Worm (Caenorhabditis elegans) whole organism, L1 larva: ENCODE results near the gene twk-18.
A peak's percentile ranks its signal among the peaks of the same experiment; 100 is the strongest.

Experiments
- C16A3.4 ChIP-seq: fragments of 150-350 bp; optimal IDR thresholded peaks from 2 replicates; lab custom pipeline; 2014; ENCODE audit warnings: missing biosample characterization, missing genetic modification characterization
- C34B4.2 ChIP-seq: sonication (generic microtip); optimal IDR thresholded peaks from 2 replicates; lab custom pipeline; 2017; ENCODE audit warnings: mild to moderate bottlenecking, missing genetic modification characterization, missing compliant biosample characterization
- blmp-1 ChIP-seq: fragments of 150-350 bp; optimal IDR thresholded peaks from 2 replicates; lab custom pipeline; 2014; ENCODE audit warnings: missing biosample characterization, missing genetic modification characterization
- ceh-63 ChIP-seq: fragments of 200-800 bp; sonication (Bioruptor generic); optimal IDR thresholded peaks from 2 replicates; lab custom pipeline; 2018; ENCODE audit warnings: mild to moderate bottlenecking, missing genetic modification characterization, missing compliant biosample characterization
- ceh-8 ChIP-seq: fragments of 200-800 bp; sonication (Bioruptor generic); optimal IDR thresholded peaks from 2 replicates; lab custom pipeline; 2018; ENCODE audit warnings: mild to moderate bottlenecking, missing genetic modification characterization, moderate library complexity, missing compliant biosample characterization
- ceh-90 ChIP-seq: sonication (generic microtip); optimal IDR thresholded peaks from 2 replicates; lab custom pipeline; 2016; ENCODE audit warnings: missing genetic modification characterization, missing compliant biosample characterization
- dsc-1 ChIP-seq: sonication (generic microtip); optimal IDR thresholded peaks from 2 replicates; lab custom pipeline; 2016; ENCODE audit warnings: mild to moderate bottlenecking, missing genetic modification characterization, missing compliant biosample characterization
- egl-13 ChIP-seq: sonication (generic microtip); optimal IDR thresholded peaks from 2 replicates; lab custom pipeline; 2016; ENCODE audit warnings: missing genotype, missing genetic modification reagents, missing genetic modification characterization, missing compliant biosample characterization
- egl-27 ChIP-seq, 2 experiments: fragments of 150-350 bp in 1 of 2; sonication (generic microtip); optimal IDR thresholded peaks; 3 replicates each; lab custom pipeline; 2017 to 2018; ENCODE audit warnings: missing biosample characterization in 2 of 2, missing genetic modification characterization in 2 of 2, missing genetic modification reagents in 2 of 2
- ets-5 ChIP-seq: fragments of 200-800 bp; sonication (Bioruptor generic); IDR thresholded peaks from 2 replicates; pipeline ENCODE4 v1.3.6; 2022; ENCODE audit warnings: missing genetic modification characterization, missing compliant biosample characterization
- fkh-10 ChIP-seq: sonication (generic microtip); optimal IDR thresholded peaks from 2 replicates; lab custom pipeline; 2017; ENCODE audit warnings: missing biosample characterization, missing genetic modification reagents, missing genetic modification characterization
- fkh-8 ChIP-seq: sonication (generic microtip); optimal IDR thresholded peaks from 2 replicates; lab custom pipeline; 2016; ENCODE audit warnings: mild to moderate bottlenecking, missing genetic modification characterization, missing compliant biosample characterization
- jun-1 ChIP-seq: fragments of 150-350 bp; optimal IDR thresholded peaks from 2 replicates; lab custom pipeline; 2014; ENCODE audit warnings: missing biosample characterization, missing genetic modification reagents, missing genetic modification characterization
- lin-14 ChIP-seq: fragments of 200-800 bp; sonication (Bioruptor generic); optimal IDR thresholded peaks from 2 replicates; lab custom pipeline; 2018; ENCODE audit warnings: mild to moderate bottlenecking, missing genetic modification characterization, moderate library complexity, missing compliant biosample characterization
- lsy-2 ChIP-seq, 2 experiments: fragments of 150-350 bp; optimal IDR thresholded peaks; 2 replicates each; lab custom pipeline; 2014; ENCODE audit warnings: missing biosample characterization in 2 of 2, missing genetic modification characterization in 2 of 2
- mdl-1 ChIP-seq, 2 experiments: fragments of 150-350 bp; optimal IDR thresholded peaks; 2 replicates each; lab custom pipeline; 2014 to 2017; ENCODE audit warnings: missing biosample characterization in 2 of 2, missing genetic modification characterization in 2 of 2, inconsistent platforms in 1 of 2
- nhr-12 ChIP-seq: sonication (generic microtip); optimal IDR thresholded peaks from 2 replicates; lab custom pipeline; 2017; ENCODE audit warnings: missing biosample characterization, missing genetic modification characterization
- nhr-19 ChIP-seq: fragments of 200-800 bp; sonication (Bioruptor generic); conservative IDR thresholded peaks from 2 replicates; pipeline ENCODE4 v1.3.6; 2022; ENCODE audit warnings: missing genetic modification characterization, missing compliant biosample characterization
- nhr-20 ChIP-seq: sonication (generic microtip); optimal IDR thresholded peaks from 2 replicates; lab custom pipeline; 2016; ENCODE audit warnings: mild to moderate bottlenecking, missing genetic modification characterization, missing compliant biosample characterization
- nhr-28 ChIP-seq: fragments of 150-350 bp; optimal IDR thresholded peaks from 2 replicates; lab custom pipeline; 2014; ENCODE audit warnings: missing biosample characterization, missing genetic modification characterization
- nhr-71 ChIP-seq: sonication (generic microtip); optimal IDR thresholded peaks from 2 replicates; lab custom pipeline; 2016; ENCODE audit warnings: mild to moderate bottlenecking, missing genetic modification characterization, moderate library complexity, missing compliant biosample characterization
- nhr-77 ChIP-seq: fragments of 150-350 bp; optimal IDR thresholded peaks from 2 replicates; lab custom pipeline; 2014; ENCODE audit warnings: missing biosample characterization, missing genetic modification characterization
- nhr-90 ChIP-seq: sonication (generic microtip); optimal IDR thresholded peaks from 2 replicates; lab custom pipeline; 2016; ENCODE audit warnings: mild to moderate bottlenecking, missing genetic modification characterization, missing compliant biosample characterization; ENCODE audit not compliant: poor library complexity
- pax-3 ChIP-seq: fragments of 200-800 bp; sonication (Bioruptor generic); optimal IDR thresholded peaks from 2 replicates; lab custom pipeline; 2018; ENCODE audit warnings: mild to moderate bottlenecking, missing genetic modification characterization, moderate library complexity, missing compliant biosample characterization
- pqm-1 ChIP-seq: sonication (generic microtip); optimal IDR thresholded peaks from 3 replicates; lab custom pipeline; 2017; ENCODE audit warnings: missing biosample characterization, missing genetic modification characterization
- unc-130 ChIP-seq: fragments of 150-350 bp; optimal IDR thresholded peaks from 2 replicates; lab custom pipeline; 2017; ENCODE audit warnings: missing biosample characterization, missing genetic modification characterization, inconsistent platforms
- unc-30 ChIP-seq: sonication (generic microtip); optimal IDR thresholded peaks from 2 replicates; lab custom pipeline; 2017; ENCODE audit warnings: missing biosample characterization, missing genetic modification characterization
- unc-86 ChIP-seq: sonication (generic microtip); optimal IDR thresholded peaks from 2 replicates; lab custom pipeline; 2016; ENCODE audit warnings: missing genetic modification characterization, missing compliant biosample characterization
- vab-15 ChIP-seq: sonication (generic microtip); optimal IDR thresholded peaks from 2 replicates; lab custom pipeline; 2017; ENCODE audit warnings: missing genotype, mild to moderate bottlenecking, missing genetic modification characterization, missing compliant biosample characterization
- zip-4 ChIP-seq: fragments of 200-800 bp; sonication (Bioruptor generic); optimal IDR thresholded peaks from 2 replicates; lab custom pipeline; 2018; ENCODE audit warnings: mild to moderate bottlenecking, missing genetic modification characterization, moderate library complexity, missing compliant biosample characterization
- ztf-4 ChIP-seq: fragments of 150-350 bp; optimal IDR thresholded peaks from 2 replicates; lab custom pipeline; 2014; ENCODE audit warnings: missing biosample characterization, missing genetic modification characterization

twk-18 gene

DNA sequence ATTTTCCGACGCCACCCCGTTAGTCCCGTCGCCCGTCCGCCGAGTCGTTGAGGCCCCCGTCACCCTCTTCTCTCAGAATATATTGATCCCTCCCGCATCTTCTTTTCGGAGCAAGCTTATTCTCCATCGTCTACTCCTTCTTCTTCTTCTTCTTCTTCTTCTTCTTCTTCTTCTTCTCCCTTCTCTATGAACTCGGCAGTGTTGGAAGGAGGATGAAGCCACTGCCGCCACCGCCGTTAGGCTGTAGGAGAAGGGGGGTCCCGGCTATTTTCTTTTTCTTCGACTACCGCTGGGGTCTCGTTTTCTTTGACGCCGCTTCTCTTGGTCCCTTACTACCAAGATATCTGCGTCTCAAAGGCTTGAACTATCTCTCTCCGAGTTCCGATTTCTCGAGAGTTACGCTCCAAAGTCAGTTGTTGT is 7.6 kb downstream of the twk-18 start (continued):
- TF ChIP-seq dsc-1 (peak; percentile 40), nhr-19 (GFP tag; lab: Robert Waterston, UW) (peak; percentile 14; the same call in 1 of the 2 replicates), nhr-20 (peak; percentile 23), egl-13 (peak; percentile 49)

DNA sequence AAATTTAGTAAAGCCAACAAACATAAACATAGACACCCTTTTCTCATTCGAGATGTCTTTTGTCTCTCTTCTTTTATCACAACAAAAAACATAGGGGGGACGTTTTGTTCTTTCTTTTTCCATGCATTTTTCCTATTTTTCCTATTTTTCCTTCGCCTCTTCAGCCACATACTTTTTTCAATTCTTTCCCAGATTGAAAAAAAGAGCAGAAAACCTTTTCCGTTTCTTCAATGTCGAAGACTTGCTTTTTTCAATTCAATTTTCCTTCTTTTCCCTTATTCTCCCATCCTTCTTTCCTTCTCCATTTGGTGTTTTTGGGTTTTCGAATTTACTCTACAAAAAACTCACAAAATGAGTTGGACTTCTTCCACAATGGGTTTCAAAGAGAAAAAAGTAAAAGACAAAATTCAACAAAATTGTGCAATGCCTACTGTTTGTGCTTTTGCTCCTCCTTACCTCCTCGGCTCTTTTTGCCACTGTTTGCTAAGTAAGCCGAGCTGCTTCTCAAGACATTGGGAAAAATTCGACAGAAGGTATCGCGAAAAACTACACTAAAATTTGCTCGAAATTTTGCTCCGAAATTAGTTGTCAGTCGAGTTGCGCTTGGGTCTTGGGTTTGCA is 8.7 kb downstream of the twk-18 start:
- peak; percentile 89 for TF ChIP-seq fkh-10 (GFP tag; lab: Kevin White, UChicago)
- no peak for TF ChIP-seq egl-13
- TF ChIP-seq ceh-63 (GFP tag; lab: Kevin White, UChicago): no peak
- no peak for TF ChIP-seq C34B4.2 (tag; lab: Kevin White, UChicago)
- TF ChIP-seq lin-14 (GFP tag; lab: Kevin White, UChicago): peak; percentile 66
- TF ChIP-seq ztf-4 (tag; lab: Kevin White, UChicago): no peak
- TF ChIP-seq mdl-1 (tag; optimal IDR thresholded peaks at IDR 0.05; lab: Kevin White, UChicago): no peak
- no peak for TF ChIP-seq nhr-71
- TF ChIP-seq nhr-77: no peak
- TF ChIP-seq unc-30: no peak
- no peak for TF ChIP-seq zip-4 (GFP tag; lab: Kevin White, UChicago)
- no peak for TF ChIP-seq nhr-90 (tag; lab: Kevin White, UChicago)
- no peak for TF ChIP-seq nhr-19 (GFP tag; lab: Robert Waterston, UW)
- TF ChIP-seq, all 84 proteins: peak for 2

DNA sequence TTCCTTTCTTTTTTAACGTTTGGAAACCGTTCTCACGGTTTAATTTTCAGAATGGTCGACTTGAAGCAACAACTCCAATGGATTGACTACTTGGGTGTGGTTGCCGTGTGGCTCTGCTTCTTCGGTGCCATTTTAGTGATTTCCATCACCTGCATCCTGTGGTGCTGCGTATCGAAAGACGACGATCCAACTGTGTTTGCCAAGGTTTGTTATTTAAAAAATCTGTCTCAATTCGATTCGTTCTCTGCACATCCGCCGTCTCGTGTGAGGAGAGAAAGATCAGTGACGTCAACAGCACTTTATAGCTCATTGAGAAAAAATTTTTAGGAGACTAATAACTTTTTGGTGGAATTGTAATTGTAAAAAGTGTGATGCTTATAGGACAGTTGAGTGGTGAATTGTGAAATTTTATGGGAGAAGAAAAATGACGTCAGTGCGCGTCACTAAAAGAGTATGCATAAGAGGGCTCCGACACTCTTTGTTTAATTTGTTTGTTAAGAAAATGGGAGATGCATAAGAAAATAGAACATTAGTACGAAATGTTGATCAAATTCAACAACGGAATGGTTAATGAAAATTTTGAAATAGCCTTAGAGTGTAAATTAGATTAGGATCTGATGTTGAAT is 9.6 kb downstream of the twk-18 start, which contains the start of gene C24A3.2:
Gene C24A3.2 (plus strand): TSS at position 51 of the 626 bp plus-strand sequence.
- TF ChIP-seq C16A3.4 (tag; lab: Kevin White, UChicago): no peak
- TF ChIP-seq nhr-12: no peak
- TF ChIP-seq lin-14 (GFP tag; lab: Kevin White, UChicago): peak; percentile 67
- peak in 1 of 2 experiments; percentile 25 for TF ChIP-seq lsy-2 (tag; optimal IDR thresholded peaks at IDR 0.05; lab: Kevin White, UChicago)
- TF ChIP-seq vab-15 (tag; lab: Kevin White, UChicago): no peak
- peak; percentile 16 for TF ChIP-seq nhr-71
- peak; percentile 40 for TF ChIP-seq ceh-8 (GFP tag; lab: Kevin White, UChicago)

DNA sequence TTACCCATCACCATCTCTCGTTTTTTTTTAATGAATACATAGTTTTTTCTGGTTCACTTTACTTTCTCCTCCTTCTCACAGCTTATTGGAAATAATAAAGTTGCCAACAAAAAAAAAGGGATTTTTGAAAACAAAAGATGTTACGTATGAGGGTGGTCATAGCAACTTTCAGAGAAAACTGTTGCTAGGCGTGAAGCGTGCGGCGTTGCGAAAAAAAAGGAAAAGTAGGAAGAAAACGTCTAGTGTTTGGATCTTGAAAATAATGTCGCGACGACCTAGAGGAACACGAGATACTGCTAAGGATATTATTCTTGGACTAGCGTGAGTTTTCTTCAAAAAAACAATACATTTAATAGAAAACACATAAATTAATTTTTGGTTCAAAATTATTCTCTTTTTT is 10.9 kb downstream of the twk-18 start, which contains the start of gene C24A3.1:
Gene C24A3.1 (plus strand): TSS at position 263 of the 400 bp plus-strand sequence.
- TF ChIP-seq unc-130 (tag; lab: Kevin White, UChicago) (no peak), nhr-28 (tag; lab: Kevin White, UChicago) (no peak)

DNA sequence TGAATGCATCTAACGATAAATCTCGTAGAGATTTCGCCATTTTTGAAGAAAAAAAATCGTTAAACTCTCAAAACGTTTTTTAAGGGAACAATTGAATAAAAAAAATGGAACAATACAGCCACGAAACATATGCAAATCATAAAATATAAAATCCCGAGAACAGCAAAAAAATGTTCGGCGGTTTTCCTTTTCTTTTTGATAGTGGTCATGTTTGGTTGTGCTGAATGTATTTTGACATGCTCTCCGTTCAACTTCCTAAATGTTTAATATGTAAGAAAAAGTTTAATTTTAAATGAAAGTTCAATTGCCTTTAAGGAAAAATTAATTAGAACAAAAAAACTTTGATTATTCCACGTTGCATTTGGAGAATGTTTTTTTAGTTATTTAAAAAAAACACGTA is 22.5 kb downstream of the twk-18 start, which contains the start of gene C24A3.9:
Gene C24A3.9 (minus strand): TSS at position 101 of the 400 bp plus-strand sequence.
- TF ChIP-seq pax-3 (tag; lab: Kevin White, UChicago): no peak
- TF ChIP-seq ets-5: no peak
- TF ChIP-seq ceh-90 (tag; lab: Kevin White, UChicago): no peak
- TF ChIP-seq fkh-8 (tag; lab: Kevin White, UChicago): no peak
- no peak for TF ChIP-seq jun-1
- no peak for TF ChIP-seq egl-27 (tag; optimal IDR thresholded peaks at IDR 0.05; lab: Kevin White, UChicago)
- no peak for TF ChIP-seq unc-86 (tag; lab: Kevin White, UChicago)
- TF ChIP-seq pqm-1 (tag; lab: Kevin White, UChicago): no peak
- TF ChIP-seq blmp-1 (tag; lab: Kevin White, UChicago): no peak
- no peak for TF ChIP-seq nhr-28 (tag; lab: Kevin White, UChicago)
- TF ChIP-seq, all 84 proteins: peak for 0
